Worm (Caenorhabditis elegans): Measurements from ENCODE around the gene C53D6.10.

Gene C53D6.10

ce11 chrIV:9021245-9021779, 12.9 kb downstream of the C53D6.10 start:
- no peak for TF ChIP-seq let-526 (GFP tag; IDR thresholded peaks at IDR 0.05)
- no peak for TF ChIP-seq C17E4.6 (GFP tag; IDR thresholded peaks at IDR 0.05)
- no peak for TF ChIP-seq nfyb-1 (GFP tag; IDR thresholded peaks at IDR 0.05)
- TF ChIP-seq lin-40 (tag; optimal IDR thresholded peaks at IDR 0.05): no peak
- TF ChIP-seq dox-1 (GFP tag; IDR thresholded peaks at IDR 0.05): no peak
- TF ChIP-seq lsl-1 (GFP tag; optimal IDR thresholded peaks at IDR 0.05): no peak
- no peak for TF ChIP-seq ekl-4 (GFP tag; IDR thresholded peaks at IDR 0.05)
- no peak for TF ChIP-seq Y79H2A.3 (GFP tag; conservative IDR thresholded peaks at IDR 0.05)
- no peak for TF ChIP-seq F22D6.2 (tag; optimal IDR thresholded peaks at IDR 0.05)

ce11 chrIV:9020840-9021239, 13.4 kb downstream of the C53D6.10 start, which contains the start of gene C53D6.4:
Gene C53D6.4, minus strand, starts transcription at chrIV:9020940.
- TF ChIP-seq ceh-27 (GFP tag; optimal IDR thresholded peaks at IDR 0.05) (no peak), cebp-1 (GFP tag; IDR thresholded peaks at IDR 0.05) (no peak), cebp-1 (tag; optimal IDR thresholded peaks at IDR 0.05) (no peak), ZK185.1 (tag; optimal IDR thresholded peaks at IDR 0.05; ENCODE audit: poor library complexity, severe bottlenecking) (no peak), Y95B8A.8 (GFP tag; IDR thresholded peaks at IDR 0.05) (no peak), pha-4 (tag; optimal IDR thresholded peaks at IDR 0.05) (no peak), ets-4 (GFP tag; optimal IDR thresholded peaks at IDR 0.05) (no peak), F55B11.4 (tag; optimal IDR thresholded peaks at IDR 0.05; ENCODE audit: borderline replicate concordance, insufficient read depth) (no peak), C06A6.2 (GFP tag; conservative IDR thresholded peaks at IDR 0.05) (no peak), B0261.1 (tag; optimal IDR thresholded peaks at IDR 0.05) (no peak), athp-1 (tag; optimal IDR thresholded peaks at IDR 0.05) (no peak), tlf-1 (GFP tag; optimal IDR thresholded peaks at IDR 0.05) (no peak), nfya-2 (GFP tag; IDR thresholded peaks at IDR 0.05) (no peak), F10E7.11 (tag; optimal IDR thresholded peaks at IDR 0.05) (no peak), Y53G8AR.9 (GFP tag; conservative IDR thresholded peaks at IDR 0.05) (no peak), T07F8.4 (tag; optimal IDR thresholded peaks at IDR 0.05) (no peak), hmg-20 (GFP tag; IDR thresholded peaks at IDR 0.05) (no peak), him-1 (tag; optimal IDR thresholded peaks at IDR 0.05) (no peak), dox-1 (GFP tag; IDR thresholded peaks at IDR 0.05) (no peak), nhr-90 (tag; optimal IDR thresholded peaks at IDR 0.05) (no peak)

- TF ChIP-seq lag-1 (GFP tag; IDR thresholded peaks at IDR 0.05) (no peak), F39B2.1 (GFP tag; IDR thresholded peaks at IDR 0.05) (no peak), madf-8 (GFP tag; conservative IDR thresholded peaks at IDR 0.05) (no peak)
Measured at ce11 chrIV:9016477-9016876, 17.8 kb downstream of the C53D6.10 start, which contains the start of gene acc-2. Gene acc-2, plus strand, starts transcription at chrIV:9016777.

- TF ChIP-seq nhr-80 (tag; optimal IDR thresholded peaks at IDR 0.05): peak; percentile 55
- TF ChIP-seq ccch-3 (GFP tag; optimal IDR thresholded peaks at IDR 0.05): no peak
- no peak for TF ChIP-seq ztf-26 (tag; optimal IDR thresholded peaks at IDR 0.05)
- no peak for TF ChIP-seq sea-2 (GFP tag; IDR thresholded peaks at IDR 0.05)
- no peak for TF ChIP-seq hsf-1 (GFP tag; IDR thresholded peaks at IDR 0.05)
- no peak for TF ChIP-seq snpc-4 (GFP tag; optimal IDR thresholded peaks at IDR 0.05)
- TF ChIP-seq snpc-4 (tag; optimal IDR thresholded peaks at IDR 0.05): no peak
- TF ChIP-seq snpc-1.3 (tag; optimal IDR thresholded peaks at IDR 0.05; ENCODE audit: insufficient read depth): no peak
- peak; percentile 32; the same call in 1 of the 2 replicates for TF ChIP-seq hmg-1.2 (GFP tag; IDR thresholded peaks at IDR 0.05)
- TF ChIP-seq tbx-9 (tag; optimal IDR thresholded peaks at IDR 0.05; ENCODE audit: borderline replicate concordance): no peak
Measured at ce11 chrIV:9010257-9010656, 24.0 kb downstream of the C53D6.10 start, which contains the start of gene C53D6.11. Gene C53D6.11, plus strand, starts transcription at chrIV:9010584.

Measured in whole organism, young adult.